Worm (Caenorhabditis elegans): ENCODE data around the gene twk-17.

ce11 chrX:7614466-7614865 is 6.6 kb upstream of the twk-17 start:
- TF ChIP-seq tlp-1 (tag; optimal IDR thresholded peaks at IDR 0.05) (no peak), nhr-28 (tag; optimal IDR thresholded peaks at IDR 0.05) (no peak), snpc-4 (tag; optimal IDR thresholded peaks at IDR 0.05) (no peak), ceh-88 (GFP tag; IDR thresholded peaks at IDR 0.05) (no peak), tbx-2 (tag; optimal IDR thresholded peaks at IDR 0.05) (no peak), elt-2 (tag; optimal IDR thresholded peaks at IDR 0.05) (no peak), sox-4 (tag; optimal IDR thresholded peaks at IDR 0.05) (no peak), rnt-1 (tag; optimal IDR thresholded peaks at IDR 0.05) (no peak), egl-27 (tag; optimal IDR thresholded peaks at IDR 0.05) (no peak), nhr-12 (tag; optimal IDR thresholded peaks at IDR 0.05) (no peak), nhr-11 (tag; optimal IDR thresholded peaks at IDR 0.05) (no peak), fos-1 (tag; optimal IDR thresholded peaks at IDR 0.05) (no peak)
